Fruit fly (Drosophila melanogaster) whole organism, wandering third instar larva: Measurements from ENCODE around the gene Eno.
A peak's percentile ranks its signal among the peaks of the same experiment; 100 is the strongest.

Experiments
- Mio ChIP-seq: sonication (Bioruptor generic); optimal IDR thresholded peaks from 2 replicates; lab custom pipeline; 2016; ENCODE audit warnings: missing biosample characterization, missing genetic modification characterization
- Myc ChIP-seq: fragments of >200 bp; optimal IDR thresholded peaks from 2 replicates; lab custom pipeline; 2017
- Vsx2 ChIP-seq: fragments of 200-300, 225-300 bp; sonication (Bioruptor generic); optimal IDR thresholded peaks from 2 replicates; lab custom pipeline; 2018; ENCODE audit warnings: missing biosample characterization, missing genetic modification characterization; ENCODE audit not compliant: partially characterized antibody
- h ChIP-seq: fragments of 200-800 bp; sonication (Bioruptor generic); optimal IDR thresholded peaks from 3 replicates; lab custom pipeline; 2016; ENCODE audit warnings: missing biosample characterization, mild to moderate bottlenecking, missing genetic modification characterization
- lola ChIP-seq: fragments of >200 bp; optimal IDR thresholded peaks from 2 replicates; lab custom pipeline; 2017; ENCODE audit warnings: missing biosample characterization, missing genetic modification characterization
- pan ChIP-seq: fragments of >200 bp; optimal IDR thresholded peaks from 2 replicates; lab custom pipeline; 2017
- psq ChIP-seq: fragments of 200-800 bp; sonication (Bioruptor generic); optimal IDR thresholded peaks from 3 replicates; lab custom pipeline; 2017; ENCODE audit warnings: missing biosample characterization, mild to moderate bottlenecking, missing genetic modification characterization, moderate library complexity
- rgr ChIP-seq: fragments of 200-800 bp; sonication (Bioruptor generic); optimal IDR thresholded peaks from 3 replicates; lab custom pipeline; 2016; ENCODE audit warnings: missing biosample characterization, mild to moderate bottlenecking, missing genetic modification characterization
- sage ChIP-seq: fragments of 200-800 bp; sonication (Bioruptor generic); optimal IDR thresholded peaks from 2 replicates; lab custom pipeline; 2016; ENCODE audit warnings: missing biosample characterization, mild to moderate bottlenecking, missing genetic modification characterization
- sv ChIP-seq: fragments of 200-800 bp; sonication (Bioruptor generic); optimal IDR thresholded peaks from 3 replicates; lab custom pipeline; 2016; ENCODE audit warnings: missing biosample characterization, missing genetic modification characterization
- tai ChIP-seq: sonication (Bioruptor generic); optimal IDR thresholded peaks from 2 replicates; lab custom pipeline; 2016; ENCODE audit warnings: missing biosample characterization, missing genetic modification characterization

Gene Eno

dm6 chr2L:1704746-1705145, 24.7 kb downstream of the Eno start, which contains the start of gene cpb:
Gene cpb, plus strand, starts transcription at chr2L:1704902.
- TF ChIP-seq Vsx2 (GFP tag; lab: Kevin White, UChicago) = no peak
- peak; percentile 39 for TF ChIP-seq Myc (lab: Kevin White, UChicago)

dm6 chr2L:1696269-1696668, 33.2 kb downstream of the Eno start:
- TF ChIP-seq sage (no peak), lola (GFP tag; lab: Kevin White, UChicago) (no peak), pan (lab: Kevin White, UChicago) (no peak), Myc (lab: Kevin White, UChicago) (no peak), tai (no peak), rgr (GFP tag; lab: Kevin White, UChicago) (no peak), Mio (GFP tag; lab: Kevin White, UChicago) (no peak), psq (GFP tag; lab: Kevin White, UChicago) (no peak)

- no peak for TF ChIP-seq sv (GFP tag; lab: Kevin White, UChicago)
- peak; percentile 82 for TF ChIP-seq h (GFP tag; lab: Kevin White, UChicago)
Measured at dm6 chr2L:1692857-1693256, 36.6 kb downstream of the Eno start.
